Fruit fly (Drosophila melanogaster): ENCODE measurements around the gene CG13083.

CG13083 gene

DNA sequence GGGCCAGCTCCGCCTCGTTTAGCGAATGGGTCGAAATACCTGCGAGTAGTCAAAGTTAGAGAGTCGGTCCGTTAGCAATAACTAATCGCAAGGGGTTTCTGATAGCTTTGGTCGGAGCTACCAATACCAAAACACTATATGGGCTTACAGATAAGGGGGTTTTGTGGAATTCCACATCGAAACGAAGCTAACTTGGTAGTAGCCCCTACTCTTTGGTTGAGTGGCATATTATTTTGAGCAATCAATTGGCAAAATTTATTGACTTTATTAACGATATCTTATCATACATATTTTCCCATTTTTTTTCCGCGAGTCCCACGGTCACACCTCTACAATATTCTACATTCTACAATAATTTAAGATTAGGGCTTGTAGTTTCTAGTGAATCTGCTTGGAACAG, 19.0 kb downstream of the CG13083 start:
- TF ChIP-seq CG11902 (GFP tag; optimal IDR thresholded peaks at IDR 0.05) (no peak), CG4318 (GFP tag; optimal IDR thresholded peaks at IDR 0.05) (no peak), CG8119 (GFP tag; IDR thresholded peaks at IDR 0.05) (no peak), Hr39 (GFP tag; optimal IDR thresholded peaks at IDR 0.05) (no peak), CG31627 (GFP tag; optimal IDR thresholded peaks at IDR 0.05) (no peak), CG7368 (GFP tag; optimal IDR thresholded peaks at IDR 0.05) (no peak), dsx (GFP tag; optimal IDR thresholded peaks at IDR 0.05; ENCODE audit: poor library complexity, severe bottlenecking) (no peak), svp (GFP tag) (no peak), esn (GFP tag; optimal IDR thresholded peaks at IDR 0.05) (no peak), CG10631 (GFP tag; optimal IDR thresholded peaks at IDR 0.05) (no peak), CG6854 (GFP tag; optimal IDR thresholded peaks at IDR 0.05) (no peak), CG3919 (GFP tag; optimal IDR thresholded peaks at IDR 0.05) (no peak), fd59A (GFP tag; optimal IDR thresholded peaks at IDR 0.05) (no peak), CG3032 (tag; optimal IDR thresholded peaks at IDR 0.05) (no peak), CG11762 (GFP tag; optimal IDR thresholded peaks at IDR 0.05; ENCODE audit: insufficient read depth) (no peak), acj6 (GFP tag; optimal IDR thresholded peaks at IDR 0.05) (no peak), CG8319 (GFP tag; optimal IDR thresholded peaks at IDR 0.05) (no peak), salr (GFP tag; optimal IDR thresholded peaks at IDR 0.05) (no peak), Hr4 (GFP tag; optimal IDR thresholded peaks at IDR 0.05) (no peak), net (GFP tag; optimal IDR thresholded peaks at IDR 0.05) (no peak)

DNA sequence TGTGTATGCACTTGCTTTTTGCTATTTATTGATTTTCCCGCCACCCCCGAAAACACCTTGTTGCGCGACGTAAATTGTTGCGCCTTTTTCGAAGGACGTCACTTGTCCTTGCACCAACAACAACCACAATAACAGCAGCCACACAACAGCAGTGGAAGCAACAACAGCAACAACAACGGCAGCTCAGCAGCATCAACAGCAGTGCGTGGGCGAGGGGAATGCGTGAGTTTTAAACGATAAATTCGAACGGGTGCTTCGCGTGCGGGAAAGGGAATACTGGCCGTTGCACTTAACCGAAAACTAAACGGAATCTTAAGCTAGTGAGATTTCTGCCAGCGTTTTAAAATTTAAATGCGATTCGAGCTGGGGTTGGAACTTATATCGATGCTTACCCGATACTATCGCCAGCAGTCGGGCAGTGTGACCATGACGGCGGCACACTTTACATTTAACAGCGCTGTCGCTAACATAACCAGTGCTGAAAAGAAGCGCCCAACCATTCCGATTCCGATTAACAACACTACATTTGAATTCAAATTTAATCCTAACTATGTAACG, 21.1 kb downstream of the CG13083 start, which contains the start of gene cyst:
cyst (minus strand) TSS at position 404 of the 558 bp plus-strand sequence.
- TF ChIP-seq lz (GFP tag; optimal IDR thresholded peaks at IDR 0.05) (no peak), fd59A (GFP tag; optimal IDR thresholded peaks at IDR 0.05) (no peak), CG9139 (GFP tag; optimal IDR thresholded peaks at IDR 0.05) (no peak), esn (GFP tag; optimal IDR thresholded peaks at IDR 0.05) (peak; percentile 43), CG31627 (GFP tag; optimal IDR thresholded peaks at IDR 0.05) (peak; percentile 34), Sox15 (GFP tag; optimal IDR thresholded peaks at IDR 0.05) (no peak), Sox102F (GFP tag; optimal IDR thresholded peaks at IDR 0.05) (no peak), OdsH (GFP tag; optimal IDR thresholded peaks at IDR 0.05) (no peak), Sox14 (GFP tag; optimal IDR thresholded peaks at IDR 0.05) (peak; percentile 36), cyc (GFP tag; optimal IDR thresholded peaks at IDR 0.05) (peak; percentile 47), eg (GFP tag; IDR thresholded peaks at IDR 0.05) (0 out of 3 replicates have a peak, but pooled peaks have one; percentile 37)

DNA sequence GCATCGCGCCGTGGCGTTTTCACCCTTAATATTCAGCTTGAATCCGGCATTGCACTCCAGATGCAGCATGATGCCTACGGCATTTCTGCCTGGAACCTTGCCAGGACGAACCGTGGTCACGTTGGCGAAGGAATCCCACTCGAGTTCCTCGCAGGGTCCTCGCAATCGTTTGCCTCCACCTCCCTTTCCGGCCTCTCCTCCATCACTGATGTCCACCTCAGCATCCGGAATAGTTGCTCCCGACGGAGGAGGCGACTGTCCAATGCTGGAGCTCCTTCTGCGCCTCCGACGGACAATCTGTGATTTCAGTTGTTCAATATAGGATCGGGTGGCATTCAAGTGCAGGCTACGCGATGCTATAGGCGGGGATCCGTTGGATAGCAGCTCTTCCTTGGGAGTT, 24.9 kb downstream of the CG13083 start:
- TF ChIP-seq CG8632 (GFP tag; optimal IDR thresholded peaks at IDR 0.05) (no peak), Smox (GFP tag; optimal IDR thresholded peaks at IDR 0.05) (no peak), CG6792 (GFP tag; optimal IDR thresholded peaks at IDR 0.05) (no peak), Hr39 (GFP tag; optimal IDR thresholded peaks at IDR 0.05) (no peak), CG3032 (tag; optimal IDR thresholded peaks at IDR 0.05) (no peak), pdm3 (GFP tag; optimal IDR thresholded peaks at IDR 0.05) (no peak), Eip93F (GFP tag; optimal IDR thresholded peaks at IDR 0.05) (no peak), Ets96B (tag; optimal IDR thresholded peaks at IDR 0.05) (no peak), achi (GFP tag; optimal IDR thresholded peaks at IDR 0.05) (no peak), Met (GFP tag; optimal IDR thresholded peaks at IDR 0.05) (no peak), Ets21C (GFP tag; optimal IDR thresholded peaks at IDR 0.05) (no peak), Hr4 (GFP tag; optimal IDR thresholded peaks at IDR 0.05) (no peak), CG10669 (GFP tag; optimal IDR thresholded peaks at IDR 0.05) (no peak), net (GFP tag; optimal IDR thresholded peaks at IDR 0.05) (no peak), topi (GFP tag; optimal IDR thresholded peaks at IDR 0.05) (no peak), cyc (GFP tag; optimal IDR thresholded peaks at IDR 0.05) (no peak), CG8119 (GFP tag; IDR thresholded peaks at IDR 0.05) (no peak), CG3919 (GFP tag; optimal IDR thresholded peaks at IDR 0.05) (no peak)
